Worm (Caenorhabditis elegans): ENCODE results near the gene col-2.

ce11 chrIV:10060795-10061194 is 24.5 kb downstream of the col-2 start:
- TF ChIP-seq Y116A8C.19 (tag; optimal IDR thresholded peaks at IDR 0.05; ENCODE audit: borderline replicate concordance), result no peak
- no peak for TF ChIP-seq mdl-1 (tag; optimal IDR thresholded peaks at IDR 0.05)

All from whole organism, L1 larva.